Worm (Caenorhabditis elegans) whole organism, L2 larva: ENCODE data around the gene F10D7.3.

ENCODE experiments used
- alr-1 ChIP-seq: fragments of 150-350 bp; optimal IDR thresholded peaks from 2 replicates; lab custom pipeline; 2014; ENCODE audit warnings: missing biosample characterization, missing genetic modification characterization
- aly-2 ChIP-seq: fragments of 150-350 bp; optimal IDR thresholded peaks from 2 replicates; lab custom pipeline; 2014; ENCODE audit warnings: missing biosample characterization, missing genetic modification characterization
- ceh-16 ChIP-seq: fragments of 150-350 bp; optimal IDR thresholded peaks from 2 replicates; lab custom pipeline; 2014; ENCODE audit warnings: missing biosample characterization, missing genetic modification characterization
- ceh-82 ChIP-seq: fragments of 150-350 bp; optimal IDR thresholded peaks from 2 replicates; lab custom pipeline; 2014; ENCODE audit warnings: missing biosample characterization, missing genetic modification characterization
- egl-27 ChIP-seq: sonication (generic microtip); optimal IDR thresholded peaks from 3 replicates; lab custom pipeline; 2017; ENCODE audit warnings: missing biosample characterization, missing genetic modification reagents, missing genetic modification characterization
- elt-3 ChIP-seq: sonication (generic microtip); optimal IDR thresholded peaks from 2 replicates; lab custom pipeline; 2017; ENCODE audit warnings: missing biosample characterization, missing genetic modification characterization
- lin-11 ChIP-seq: fragments of 150-350 bp; sonication (generic microtip); optimal IDR thresholded peaks from 2 replicates; lab custom pipeline; 2014; ENCODE audit warnings: missing biosample characterization, missing genetic modification characterization, inconsistent platforms, mixed read lengths
- nhr-11 ChIP-seq: fragments of 150-350 bp; optimal IDR thresholded peaks from 2 replicates; lab custom pipeline; 2014; ENCODE audit warnings: missing biosample characterization, missing genetic modification characterization
- skn-1 ChIP-seq: sonication (generic microtip); optimal IDR thresholded peaks from 2 replicates; lab custom pipeline; 2017; ENCODE audit warnings: missing biosample characterization, missing genetic modification characterization
- unc-55 ChIP-seq: fragments of 150-350 bp; sonication (generic microtip); optimal IDR thresholded peaks from 3 replicates; lab custom pipeline; 2014; ENCODE audit warnings: missing biosample characterization, missing genetic modification reagents, missing genetic modification characterization
- unc-62 ChIP-seq: fragments of 150-350 bp; optimal IDR thresholded peaks from 2 replicates; lab custom pipeline; 2014; ENCODE audit warnings: missing biosample characterization, missing genetic modification reagents, missing genetic modification characterization

DNA sequence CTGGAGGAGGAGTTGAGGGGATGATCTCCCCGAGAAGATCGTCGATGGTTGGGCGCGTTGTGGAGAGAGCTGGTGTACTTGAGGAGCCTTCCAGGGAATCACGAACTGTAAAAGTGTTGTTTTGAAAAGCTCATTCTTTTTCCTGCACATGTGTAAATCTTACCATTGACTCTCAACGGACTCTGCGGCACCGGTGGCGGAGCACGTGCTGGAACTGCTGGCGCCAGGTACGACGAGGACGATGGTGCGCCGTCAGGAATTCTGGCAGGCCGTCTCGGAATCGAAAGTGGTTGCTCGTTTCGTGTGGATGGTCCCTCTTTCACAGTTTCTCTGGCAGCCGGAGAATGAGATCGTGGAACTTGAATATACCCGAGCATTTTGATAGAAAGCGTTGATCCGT is 9.9 kb upstream of the F10D7.3 start:
- TF ChIP-seq nhr-11, result no peak
- no peak for TF ChIP-seq unc-55
- TF ChIP-seq ceh-82 (tag; lab: Kevin White, UChicago), result no peak
- TF ChIP-seq unc-62 (GFP tag; lab: Kevin White, UChicago), result no peak
- no peak for TF ChIP-seq skn-1 (tag; lab: Kevin White, UChicago)
- no peak for TF ChIP-seq alr-1 (tag; lab: Kevin White, UChicago)
- TF ChIP-seq elt-3 (tag; lab: Kevin White, UChicago), result no peak
- no peak for TF ChIP-seq lin-11 (tag; lab: Kevin White, UChicago)
- no peak for TF ChIP-seq ceh-16
- no peak for TF ChIP-seq aly-2 (tag; lab: Kevin White, UChicago)
- no peak for TF ChIP-seq egl-27 (tag; lab: Kevin White, UChicago)
